Worm (Caenorhabditis elegans) whole organism, L4 larva: Measurements from ENCODE around the gene nspc-13.
A peak's percentile ranks its signal among the peaks of the same experiment; 100 is the strongest.

ENCODE experiments used
- D1046.2 ChIP-seq: fragments of 200-800 bp; sonication (Bioruptor generic); IDR thresholded peaks from 2 replicates; pipeline ENCODE4 v1.3.6; 2022; ENCODE audit warnings: missing genetic modification characterization, missing compliant biosample characterization
- F44E2.7 ChIP-seq: fragments of 200-800 bp; sonication (Bioruptor generic); IDR thresholded peaks from 2 replicates; pipeline ENCODE4 v2.1.2; 2022; ENCODE audit warnings: missing genetic modification characterization, missing compliant biosample characterization
- Y75B8A.6 ChIP-seq: fragments of 200-800 bp; sonication (Bioruptor generic); IDR thresholded peaks from 2 replicates; pipeline ENCODE4 v1.3.6; 2022; ENCODE audit warnings: missing genetic modification reagents, missing genetic modification characterization, missing compliant biosample characterization
- ama-1 ChIP-seq: fragments of 150-350 bp; optimal IDR thresholded peaks from 2 replicates; lab custom pipeline; 2014; ENCODE audit warnings: inconsistent platforms, mixed read lengths
- ceh-44 ChIP-seq: fragments of 200-800 bp; sonication (Bioruptor generic); IDR thresholded peaks from 2 replicates; pipeline ENCODE4 v1.3.6; 2022; ENCODE audit warnings: missing genetic modification reagents, missing genetic modification characterization, missing compliant biosample characterization
- cey-2 ChIP-seq: sonication (generic microtip); optimal IDR thresholded peaks from 3 replicates; lab custom pipeline; 2017; ENCODE audit warnings: missing genetic modification characterization, mild to moderate bottlenecking, missing compliant biosample characterization, antibody characterized with exemption, borderline replicate concordance; ENCODE audit not compliant: insufficient read depth
- daf-16 ChIP-seq, 3 experiments: sonication (generic microtip); optimal IDR thresholded peaks; 2 replicates each; lab custom pipeline; 2016 to 2017; ENCODE audit warnings: missing genetic modification characterization in 3 of 3, missing genetic modification reagents in 3 of 3, mild to moderate bottlenecking in 2 of 3, missing compliant biosample characterization in 2 of 3, missing biosample characterization in 1 of 3, moderate library complexity in 1 of 3
- daf-19 ChIP-seq: fragments of 200-800 bp; sonication (Bioruptor generic); conservative IDR thresholded peaks from 2 replicates; pipeline ENCODE4 v1.3.6; 2022; ENCODE audit warnings: missing genetic modification characterization, missing compliant biosample characterization
- dmd-8 ChIP-seq: fragments of 200-800 bp; sonication (Bioruptor generic); IDR thresholded peaks from 2 replicates; pipeline ENCODE4 v1.3.6; 2022; ENCODE audit warnings: missing genetic modification characterization, missing compliant biosample characterization
- dmd-9 ChIP-seq: fragments of 200-800 bp; sonication (Bioruptor generic); IDR thresholded peaks from 2 replicates; pipeline ENCODE4 v1.3.6; 2022; ENCODE audit warnings: missing genetic modification reagents, missing genetic modification characterization, missing compliant biosample characterization
- duxl-1 ChIP-seq: sonication (generic microtip); optimal IDR thresholded peaks from 2 replicates; lab custom pipeline; 2016; ENCODE audit warnings: mild to moderate bottlenecking, missing genetic modification characterization, moderate library complexity, missing compliant biosample characterization; ENCODE audit not compliant: poor library complexity
- hlh-30 ChIP-seq: sonication (generic microtip); optimal IDR thresholded peaks from 2 replicates; lab custom pipeline; 2017; ENCODE audit warnings: antibody characterized with exemption, mild to moderate bottlenecking, missing genetic modification characterization, missing compliant biosample characterization; ENCODE audit not compliant: insufficient read depth
- hmg-1.1 ChIP-seq: fragments of 200-800 bp; sonication (Bioruptor generic); IDR thresholded peaks from 2 replicates; pipeline ENCODE4 v1.3.6; 2022; ENCODE audit warnings: missing genetic modification reagents, missing genetic modification characterization, missing compliant biosample characterization
- lin-1 ChIP-seq: fragments of 200-800 bp; sonication (Bioruptor generic); IDR thresholded peaks from 2 replicates; pipeline ENCODE4 v1.3.6; 2022; ENCODE audit warnings: missing genetic modification reagents, missing genetic modification characterization, missing compliant biosample characterization
- lin-13 ChIP-seq: fragments of 150-350 bp; optimal IDR thresholded peaks from 2 replicates; lab custom pipeline; 2014; ENCODE audit warnings: missing biosample characterization, missing genetic modification reagents, missing genetic modification characterization
- lin-38 ChIP-seq: fragments of 200-800 bp; sonication (Bioruptor generic); IDR thresholded peaks from 2 replicates; pipeline ENCODE4 v1.3.6; 2022; ENCODE audit warnings: missing genetic modification reagents, missing genetic modification characterization, missing compliant biosample characterization
- lin-39 ChIP-seq: fragments of 150-350 bp; optimal IDR thresholded peaks from 2 replicates; lab custom pipeline; 2014; ENCODE audit warnings: missing biosample characterization, missing genetic modification reagents, missing genetic modification characterization
- lsy-2 ChIP-seq, 2 experiments: fragments of 150-350 bp in 1 of 2; sonication (generic microtip) in 1 of 2; optimal IDR thresholded peaks; 2 replicates each; lab custom pipeline; 2014 to 2017; ENCODE audit warnings: missing biosample characterization in 2 of 2, missing genetic modification characterization in 2 of 2
- mdl-1 ChIP-seq, 2 experiments: fragments of 150-350 bp in 1 of 2; sonication (generic microtip) in 1 of 2; optimal IDR thresholded peaks; 2 replicates each; lab custom pipeline; 2014 to 2017; ENCODE audit warnings: missing biosample characterization in 2 of 2, missing genetic modification characterization in 2 of 2
- mep-1 ChIP-seq: fragments of 150-350 bp; sonication (generic microtip); optimal IDR thresholded peaks from 3 replicates; lab custom pipeline; 2014; ENCODE audit warnings: missing biosample characterization, missing genetic modification characterization
- nhr-42 ChIP-seq: fragments of 200-800 bp; sonication (Bioruptor generic); IDR thresholded peaks from 2 replicates; pipeline ENCODE4 v1.3.6; 2022; ENCODE audit warnings: missing genetic modification characterization, missing compliant biosample characterization
- nhr-48 ChIP-seq: sonication (generic microtip); optimal IDR thresholded peaks from 2 replicates; lab custom pipeline; 2016; ENCODE audit warnings: mild to moderate bottlenecking, missing genetic modification characterization, missing compliant biosample characterization
- nhr-76 ChIP-seq: fragments of 150-350 bp; optimal IDR thresholded peaks from 2 replicates; lab custom pipeline; 2014; ENCODE audit warnings: missing biosample characterization, missing genetic modification characterization
- nhr-77 ChIP-seq: fragments of 150-350 bp; optimal IDR thresholded peaks from 2 replicates; lab custom pipeline; 2014; ENCODE audit warnings: missing biosample characterization, missing genetic modification characterization
- pha-4 ChIP-seq, 2 experiments: fragments of 150-350 bp in 1 of 2; fragments of 200-800 bp in 1 of 2; sonication (Bioruptor generic) in 1 of 2; IDR thresholded peaks in 1 of 2; optimal IDR thresholded peaks in 1 of 2; 2 replicates each; pipeline versions ENCODE4 v1.3.6 to Lab custom; 2014 to 2022; ENCODE audit warnings: missing genetic modification characterization in 2 of 2, missing genetic modification reagents in 2 of 2, missing biosample characterization in 1 of 2, missing compliant biosample characterization in 1 of 2
- sdz-12 ChIP-seq: fragments of 200-800 bp; sonication (Bioruptor generic); optimal IDR thresholded peaks from 2 replicates; lab custom pipeline; 2018; ENCODE audit warnings: mild to moderate bottlenecking, missing genetic modification characterization, missing compliant biosample characterization
- set-16 ChIP-seq: fragments of 200-800 bp; sonication (Bioruptor generic); IDR thresholded peaks from 2 replicates; pipeline ENCODE4 v1.3.6; 2022; ENCODE audit warnings: missing genetic modification reagents, missing genetic modification characterization, missing compliant biosample characterization
- snpc-1.2 ChIP-seq: fragments of 200-800 bp; sonication (Bioruptor generic); IDR thresholded peaks from 2 replicates; pipeline ENCODE4 v1.3.6; 2022; ENCODE audit warnings: missing genetic modification reagents, missing genetic modification characterization, missing compliant biosample characterization
- snpc-4 ChIP-seq: fragments of 150-350 bp; optimal IDR thresholded peaks from 2 replicates; lab custom pipeline; 2014; ENCODE audit warnings: missing biosample characterization, missing genetic modification characterization
- spr-1 ChIP-seq: sonication (generic microtip); optimal IDR thresholded peaks from 2 replicates; lab custom pipeline; 2016; ENCODE audit warnings: mild to moderate bottlenecking, missing genetic modification characterization, missing compliant biosample characterization
- tra-1 ChIP-seq: fragments of 200-800 bp; sonication (Bioruptor generic); IDR thresholded peaks from 2 replicates; pipeline ENCODE4 v1.3.6; 2022; ENCODE audit warnings: missing genetic modification reagents, missing genetic modification characterization, missing compliant biosample characterization
- unc-130 ChIP-seq: sonication (generic microtip); optimal IDR thresholded peaks from 2 replicates; lab custom pipeline; 2016; ENCODE audit warnings: missing genetic modification reagents, missing genetic modification characterization, missing compliant biosample characterization
- unc-62 ChIP-seq, 3 experiments: fragments of 150-350 bp in 1 of 3; sonication (generic microtip); optimal IDR thresholded peaks in 2 of 3; peaks in 1 of 3; 1 replicate in 1 of 3; 2 replicates in 2 of 3; lab custom pipeline; 2014 to 2017; ENCODE audit warnings: missing biosample characterization in 3 of 3, missing genetic modification characterization in 3 of 3, missing genetic modification reagents in 3 of 3, missing genotype in 1 of 3
- zfp-2 ChIP-seq: sonication (generic microtip); optimal IDR thresholded peaks from 2 replicates; lab custom pipeline; 2016; ENCODE audit warnings: mild to moderate bottlenecking, missing genetic modification characterization, missing compliant biosample characterization
- zfp-3 ChIP-seq: fragments of 200-800 bp; sonication (Bioruptor generic); conservative IDR thresholded peaks from 2 replicates; pipeline ENCODE4 v1.3.6; 2022; ENCODE audit warnings: missing genetic modification reagents, missing genetic modification characterization, missing compliant biosample characterization

nspc-13 gene

DNA sequence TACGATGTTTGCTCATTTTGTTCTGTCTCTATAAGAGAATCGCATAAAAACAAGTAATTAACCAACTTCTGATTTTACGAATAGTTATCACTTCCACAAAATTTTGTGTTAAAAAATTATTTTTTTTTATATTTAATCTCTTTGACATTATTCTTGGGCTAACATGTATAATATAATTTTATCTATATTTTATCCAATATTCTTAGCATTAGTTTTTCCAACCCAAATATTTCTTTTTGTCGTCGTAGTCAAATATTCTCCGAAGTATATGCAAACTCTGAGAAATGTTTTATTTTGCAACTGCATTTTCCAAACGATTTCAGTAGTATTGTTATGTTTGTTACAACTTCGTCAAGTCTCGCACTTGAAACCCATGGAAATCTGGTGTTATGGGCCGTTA is 23.7 kb upstream of the nspc-13 start, which contains the start of gene srd-47:
Gene srd-47, plus strand, starts transcription at position 164 of the 400 bp plus-strand sequence.
- TF ChIP-seq lin-39 (tag; lab: Kevin White, UChicago) (no peak), unc-62 (GFP tag; optimal IDR thresholded peaks at IDR 0.05 in 1 of 2; lab: Kevin White, UChicago) (peak in 1 of 2 experiments; percentile 56), unc-62 (tag; optimal IDR thresholded peaks at IDR 0.05; lab: Kevin White, UChicago) (no peak), snpc-4 (tag; lab: Kevin White, UChicago) (no peak)
- TF ChIP-seq, all 104 proteins: peak for 1

DNA sequence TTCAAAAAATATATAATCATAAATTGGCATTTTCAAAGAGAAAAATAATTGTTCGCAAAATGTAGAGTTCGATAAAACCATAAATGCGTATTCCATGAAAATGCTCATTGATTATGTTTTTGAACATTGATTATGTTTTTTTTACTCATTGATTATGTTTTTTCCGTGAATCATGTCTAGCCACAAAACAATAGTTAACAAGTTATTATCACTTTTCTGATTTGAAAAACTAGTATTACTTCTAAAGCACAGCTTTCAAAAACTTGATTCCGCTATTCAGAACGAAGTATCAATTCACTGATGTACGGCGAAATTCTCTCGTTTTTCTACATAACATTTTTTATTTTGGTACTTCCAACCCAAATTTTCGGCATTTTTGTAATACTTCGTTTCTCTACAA is 21.4 kb upstream of the nspc-13 start, which contains the start of gene srd-48:
Gene srd-48, plus strand, starts transcription at position 301 of the 400 bp plus-strand sequence.
- TF ChIP-seq ama-1 (lab: Kevin White, UChicago), result no peak
- no peak for TF ChIP-seq zfp-3 (GFP tag; lab: Robert Waterston, UW)
- no peak for TF ChIP-seq dmd-9 (GFP tag; lab: Robert Waterston, UW)
- TF ChIP-seq cey-2, result no peak
- TF ChIP-seq unc-130 (GFP tag; lab: Kevin White, UChicago), result no peak
- TF ChIP-seq nhr-76, result no peak
- TF ChIP-seq lin-13 (GFP tag; lab: Kevin White, UChicago), result no peak
- TF ChIP-seq lsy-2 (tag; optimal IDR thresholded peaks at IDR 0.05; lab: Kevin White, UChicago), result no peak
- TF ChIP-seq hlh-30 (tag; lab: Kevin White, UChicago), result no peak
- no peak for TF ChIP-seq zfp-2 (tag; lab: Kevin White, UChicago)
- TF ChIP-seq hmg-1.1, result no peak
- no peak for TF ChIP-seq F44E2.7 (GFP tag; lab: Robert Waterston, UW)
- no peak for TF ChIP-seq tra-1 (GFP tag; lab: Robert Waterston, UW)
- TF ChIP-seq lin-38 (GFP tag; lab: Robert Waterston, UW), result no peak
- no peak for TF ChIP-seq dmd-8
- TF ChIP-seq nhr-77 (tag; lab: Kevin White, UChicago), result no peak
- TF ChIP-seq set-16 (GFP tag; lab: Robert Waterston, UW), result no peak

DNA sequence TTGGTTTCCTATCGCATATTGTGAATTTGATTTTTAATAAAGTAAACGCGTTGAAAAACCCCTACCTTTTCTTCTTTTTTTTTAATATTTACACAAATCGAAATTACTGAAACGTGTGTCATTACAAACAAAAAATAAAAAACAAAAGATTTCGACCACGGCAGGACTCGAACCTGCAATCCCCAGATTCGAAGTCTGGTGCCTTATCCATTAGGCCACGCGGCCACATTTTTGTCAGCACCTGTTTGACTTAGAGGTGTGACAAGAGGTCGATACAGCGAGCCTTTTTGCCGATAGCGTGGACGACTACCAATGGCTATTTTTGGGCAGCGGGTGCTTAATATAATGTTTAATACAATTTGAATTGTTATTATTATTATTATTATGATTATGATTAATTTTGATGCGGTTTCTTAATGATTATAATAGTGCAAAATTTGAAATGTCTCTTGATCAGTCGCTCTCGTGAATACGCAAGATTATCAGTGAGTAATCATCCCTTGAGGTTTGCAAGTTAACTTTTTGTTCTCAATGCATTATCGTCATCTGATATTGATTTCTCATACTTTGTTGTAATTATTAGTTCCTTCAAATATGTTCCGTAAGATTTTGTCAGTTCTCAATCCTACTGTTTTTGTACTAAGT is 19.3 kb upstream of the nspc-13 start, which contains the start of gene srd-44:
Gene srd-44, plus strand, starts transcription at position 595 of the 645 bp plus-strand sequence.
- TF ChIP-seq mep-1 (tag; lab: Kevin White, UChicago) (no peak), sdz-12 (GFP tag; lab: Kevin White, UChicago) (no peak), nhr-48 (peak; percentile 43), spr-1 (tag; lab: Kevin White, UChicago) (peak; percentile 4), mdl-1 (tag; optimal IDR thresholded peaks at IDR 0.05; lab: Kevin White, UChicago) (peak in 1 of 2 experiments; percentile 2), cey-2 (no peak), pha-4 (GFP tag; IDR thresholded peaks at IDR 0.05; lab: Robert Waterston, UW) (peak; percentile 73; the same call in 1 of the 2 replicates), pha-4 (tag; optimal IDR thresholded peaks at IDR 0.05; lab: Kevin White, UChicago) (no peak), ceh-44 (0 out of 2 replicates have a peak, but pooled peaks have one; percentile 5), Y75B8A.6 (GFP tag; lab: Robert Waterston, UW) (0 out of 2 replicates have a peak, but pooled peaks have one; percentile 47), lin-1 (GFP tag; lab: Robert Waterston, UW) (no peak), duxl-1 (tag; lab: Kevin White, UChicago) (peak; percentile 39), D1046.2 (no peak), daf-19 (GFP tag; lab: Robert Waterston, UW) (peak; percentile 74), nhr-42 (GFP tag; lab: Robert Waterston, UW) (0 out of 2 replicates have a peak, but pooled peaks have one; percentile 47), snpc-1.2 (GFP tag; lab: Robert Waterston, UW) (peak; percentile 88), dmd-9 (GFP tag; lab: Robert Waterston, UW) (0 out of 2 replicates have a peak, but pooled peaks have one; percentile 21), daf-16 (GFP tag; optimal IDR thresholded peaks at IDR 0.05; lab: Kevin White, UChicago) (peak; percentile 8 to 30), daf-16 (tag; optimal IDR thresholded peaks at IDR 0.05; lab: Kevin White, UChicago) (no peak)
- TF ChIP-seq, all 104 proteins: peak for 12
